Worm (Caenorhabditis elegans) whole organism, young adult: Measurements from ENCODE around the gene cdka-1.
A peak's percentile ranks its signal among the peaks of the same experiment; 100 is the strongest.

Source experiments
- B0019.2 ChIP-seq: fragments of 200-800 bp; sonication (Bioruptor generic); conservative IDR thresholded peaks from 2 replicates; pipeline ENCODE4 v1.3.6; 2022; ENCODE audit warnings: missing genetic modification reagents, missing genetic modification characterization, missing compliant biosample characterization
- B0336.3 ChIP-seq: fragments of 200-800 bp; sonication (Bioruptor generic); IDR thresholded peaks from 2 replicates; pipeline ENCODE4 v1.3.6; 2022; ENCODE audit warnings: missing genetic modification characterization, missing compliant biosample characterization
- D2030.7 ChIP-seq: fragments of 200-800 bp; sonication (Bioruptor generic); IDR thresholded peaks from 2 replicates; pipeline ENCODE4 v1.3.6; 2022; ENCODE audit warnings: missing genetic modification reagents, missing genetic modification characterization, missing compliant biosample characterization
- F23B12.7 ChIP-seq: sonication (generic microtip); optimal IDR thresholded peaks from 2 replicates; lab custom pipeline; 2017; ENCODE audit warnings: missing genetic modification characterization, mild to moderate bottlenecking, missing compliant biosample characterization, antibody characterized with exemption, moderate library complexity; ENCODE audit not compliant: insufficient read depth
- F33H1.4 ChIP-seq: fragments of 200-800 bp; sonication (Bioruptor generic); IDR thresholded peaks from 2 replicates; pipeline ENCODE4 v1.3.6; 2022; ENCODE audit warnings: missing genetic modification reagents, missing genetic modification characterization, missing compliant biosample characterization
- F39B2.1 ChIP-seq: fragments of 200-800 bp; sonication (Bioruptor generic); IDR thresholded peaks from 2 replicates; pipeline ENCODE4 v1.3.6; 2022; ENCODE audit warnings: missing genetic modification reagents, missing genetic modification characterization, missing compliant biosample characterization
- F57C9.4 ChIP-seq: sonication (generic microtip); optimal IDR thresholded peaks from 2 replicates; lab custom pipeline; 2017; ENCODE audit warnings: mild to moderate bottlenecking, missing genetic modification characterization, missing compliant biosample characterization
- K11D2.4 ChIP-seq: fragments of 200-800 bp; sonication (Bioruptor generic); IDR thresholded peaks from 2 replicates; pipeline ENCODE4 v1.3.6; 2022; ENCODE audit warnings: missing genetic modification reagents, missing genetic modification characterization, missing compliant biosample characterization
- Y53G8AR.9 ChIP-seq: fragments of 200-800 bp; sonication (Bioruptor generic); conservative IDR thresholded peaks from 2 replicates; pipeline ENCODE4 v1.3.6; 2022; ENCODE audit warnings: missing genetic modification reagents, missing genetic modification characterization, missing compliant biosample characterization
- Y67H2A.10 ChIP-seq: fragments of 200-800 bp; sonication (Bioruptor generic); conservative IDR thresholded peaks from 2 replicates; pipeline ENCODE4 v1.3.6; 2022; ENCODE audit warnings: missing genetic modification reagents, missing genetic modification characterization, missing compliant biosample characterization
- ZK185.1 ChIP-seq: sonication (generic microtip); optimal IDR thresholded peaks from 2 replicates; lab custom pipeline; 2016; ENCODE audit warnings: mild to moderate bottlenecking, missing genetic modification characterization, missing compliant biosample characterization; ENCODE audit not compliant: poor library complexity, severe bottlenecking
- akir-1 ChIP-seq: fragments of 200-800 bp; sonication (Bioruptor generic); optimal IDR thresholded peaks from 2 replicates; lab custom pipeline; 2018; ENCODE audit warnings: mild to moderate bottlenecking, missing genetic modification characterization, moderate library complexity, missing compliant biosample characterization
- athp-1 ChIP-seq: sonication (generic microtip); optimal IDR thresholded peaks from 2 replicates; lab custom pipeline; 2017; ENCODE audit warnings: mild to moderate bottlenecking, missing genetic modification characterization, missing compliant biosample characterization
- attf-3 ChIP-seq: fragments of 200-800 bp; sonication (Bioruptor generic); conservative IDR thresholded peaks from 2 replicates; pipeline ENCODE4 v1.3.6; 2022; ENCODE audit warnings: missing genetic modification reagents, missing genetic modification characterization, missing compliant biosample characterization
- cebp-1 ChIP-seq, 2 experiments: fragments of 200-800 bp in 1 of 2; sonication (Bioruptor generic) in 1 of 2; sonication (generic microtip) in 1 of 2; IDR thresholded peaks in 1 of 2; optimal IDR thresholded peaks in 1 of 2; 2 replicates each; pipeline versions ENCODE4 v1.3.6 to Lab custom; 2017 to 2022; ENCODE audit warnings: missing compliant biosample characterization in 2 of 2, missing genetic modification characterization in 2 of 2, mild to moderate bottlenecking in 1 of 2, missing genetic modification reagents in 1 of 2, moderate library complexity in 1 of 2
- cebp-2 ChIP-seq: fragments of 200-800 bp; sonication (Bioruptor generic); IDR thresholded peaks from 2 replicates; pipeline ENCODE4 v1.3.6; 2022; ENCODE audit warnings: missing genetic modification characterization, missing compliant biosample characterization
- ceh-100 ChIP-seq: fragments of 200-800 bp; sonication (Bioruptor generic); IDR thresholded peaks from 2 replicates; pipeline ENCODE4 v1.3.6; 2022; ENCODE audit warnings: missing genetic modification reagents, missing genetic modification characterization, missing compliant biosample characterization
- ceh-40 ChIP-seq: fragments of 200-800 bp; sonication (Bioruptor generic); IDR thresholded peaks from 2 replicates; pipeline ENCODE4 v1.3.6; 2022; ENCODE audit warnings: missing genetic modification characterization, missing compliant biosample characterization
- ceh-58 ChIP-seq: fragments of 200-800 bp; sonication (Bioruptor generic); IDR thresholded peaks from 2 replicates; pipeline ENCODE4 v1.3.6; 2022; ENCODE audit warnings: missing genetic modification characterization, missing compliant biosample characterization
- ceh-79 ChIP-seq: sonication (generic microtip); optimal IDR thresholded peaks from 2 replicates; lab custom pipeline; 2017; ENCODE audit warnings: mild to moderate bottlenecking, missing genetic modification characterization, missing compliant biosample characterization
- ceh-91 ChIP-seq: fragments of 200-800 bp; sonication (Bioruptor generic); IDR thresholded peaks from 2 replicates; pipeline ENCODE4 v1.3.6; 2022; ENCODE audit warnings: missing genetic modification reagents, missing genetic modification characterization, missing compliant biosample characterization
- dpff-1 ChIP-seq: sonication (generic microtip); optimal IDR thresholded peaks from 2 replicates; lab custom pipeline; 2017; ENCODE audit warnings: mild to moderate bottlenecking, missing genetic modification characterization, missing compliant biosample characterization
- dpl-1 ChIP-seq: fragments of 150-350 bp; optimal IDR thresholded peaks from 2 replicates; lab custom pipeline; 2014; ENCODE audit warnings: missing biosample characterization, missing genetic modification reagents, missing genetic modification characterization
- efl-1 ChIP-seq: fragments of 150-350 bp; optimal IDR thresholded peaks from 2 replicates; lab custom pipeline; 2014; ENCODE audit warnings: missing biosample characterization, missing genetic modification reagents, missing genetic modification characterization
- egl-18 ChIP-seq: fragments of 200-800 bp; sonication (Bioruptor generic); IDR thresholded peaks from 2 replicates; pipeline ENCODE4 v1.3.6; 2022; ENCODE audit warnings: missing genetic modification reagents, missing genetic modification characterization, missing compliant biosample characterization
- ekl-4 ChIP-seq: fragments of 200-800 bp; sonication (Bioruptor generic); IDR thresholded peaks from 2 replicates; pipeline ENCODE4 v1.3.6; 2022; ENCODE audit warnings: missing genetic modification reagents, missing genetic modification characterization, missing compliant biosample characterization
- gei-17 ChIP-seq: fragments of 200-800 bp; sonication (Bioruptor generic); optimal IDR thresholded peaks from 2 replicates; lab custom pipeline; 2018; ENCODE audit warnings: mild to moderate bottlenecking, missing genetic modification characterization, missing compliant biosample characterization
- hlh-26 ChIP-seq: fragments of 200-800 bp; sonication (Bioruptor generic); conservative IDR thresholded peaks from 2 replicates; pipeline ENCODE4 v1.3.6; 2022; ENCODE audit warnings: missing genetic modification reagents, missing genetic modification characterization, missing compliant biosample characterization
- hmg-20 ChIP-seq: fragments of 200-800 bp; sonication (Bioruptor generic); IDR thresholded peaks from 2 replicates; pipeline ENCODE4 v1.3.6; 2022; ENCODE audit warnings: missing genetic modification reagents, missing genetic modification characterization, missing compliant biosample characterization
- lin-40 ChIP-seq: sonication (generic microtip); optimal IDR thresholded peaks from 2 replicates; lab custom pipeline; 2016; ENCODE audit warnings: missing genetic modification characterization, mild to moderate bottlenecking, missing compliant biosample characterization, missing genotype, missing genetic modification reagents
- lsy-27 ChIP-seq: sonication (generic microtip); optimal IDR thresholded peaks from 2 replicates; lab custom pipeline; 2017; ENCODE audit warnings: missing genetic modification characterization, mild to moderate bottlenecking, missing compliant biosample characterization, antibody characterized with exemption, missing genotype, borderline replicate concordance; ENCODE audit not compliant: insufficient read depth
- madf-6 ChIP-seq: fragments of 200-800 bp; sonication (Bioruptor generic); IDR thresholded peaks from 2 replicates; pipeline ENCODE4 v1.3.6; 2022; ENCODE audit warnings: missing genetic modification reagents, missing genetic modification characterization, missing compliant biosample characterization
- madf-8 ChIP-seq: fragments of 200-800 bp; sonication (Bioruptor generic); conservative IDR thresholded peaks from 2 replicates; pipeline ENCODE4 v1.3.6; 2022; ENCODE audit warnings: missing genetic modification reagents, missing genetic modification characterization, missing compliant biosample characterization
- mel-28 ChIP-seq: sonication (generic microtip); optimal IDR thresholded peaks from 2 replicates; lab custom pipeline; 2016; ENCODE audit warnings: borderline replicate concordance, mild to moderate bottlenecking, missing genetic modification characterization, missing compliant biosample characterization
- nhr-120 ChIP-seq: fragments of 200-800 bp; sonication (Bioruptor generic); IDR thresholded peaks from 2 replicates; pipeline ENCODE4 v1.3.6; 2022; ENCODE audit warnings: missing genetic modification characterization, missing compliant biosample characterization
- nhr-27 ChIP-seq: fragments of 200-800 bp; sonication (Bioruptor generic); optimal IDR thresholded peaks from 2 replicates; lab custom pipeline; 2018; ENCODE audit warnings: mild to moderate bottlenecking, missing genetic modification characterization, moderate library complexity, missing compliant biosample characterization
- pha-4 ChIP-seq: fragments of 150-350 bp; sonication (generic microtip); optimal IDR thresholded peaks from 2 replicates; lab custom pipeline; 2014; ENCODE audit warnings: missing biosample characterization, missing genetic modification reagents, missing genetic modification characterization
- repo-1 ChIP-seq: sonication (generic microtip); optimal IDR thresholded peaks from 2 replicates; lab custom pipeline; 2017; ENCODE audit warnings: mild to moderate bottlenecking, missing genetic modification characterization, missing compliant biosample characterization
- snpc-1.1 ChIP-seq: sonication (generic microtip); optimal IDR thresholded peaks from 2 replicates; lab custom pipeline; 2017; ENCODE audit warnings: missing genetic modification characterization, mild to moderate bottlenecking, missing compliant biosample characterization, antibody characterized with exemption, moderate library complexity, missing genotype, missing genetic modification reagents; ENCODE audit not compliant: insufficient read depth
- snpc-1.3 ChIP-seq: sonication (generic microtip); optimal IDR thresholded peaks from 2 replicates; lab custom pipeline; 2017; ENCODE audit warnings: missing genetic modification characterization, mild to moderate bottlenecking, missing compliant biosample characterization, antibody characterized with exemption, moderate library complexity, missing genotype, missing genetic modification reagents; ENCODE audit not compliant: insufficient read depth
- snpc-3.4 ChIP-seq: sonication (generic microtip); optimal IDR thresholded peaks from 2 replicates; lab custom pipeline; 2017; ENCODE audit warnings: missing genetic modification characterization, mild to moderate bottlenecking, missing compliant biosample characterization, antibody characterized with exemption, moderate library complexity, missing genotype, missing genetic modification reagents
- sptf-2 ChIP-seq: fragments of 200-800 bp; sonication (Bioruptor generic); optimal IDR thresholded peaks from 2 replicates; lab custom pipeline; 2018; ENCODE audit warnings: mild to moderate bottlenecking, missing genetic modification characterization, missing compliant biosample characterization
- tbp1 ChIP-seq: fragments of 200-800 bp; sonication (Bioruptor generic); optimal IDR thresholded peaks from 2 replicates; lab custom pipeline; 2018; ENCODE audit warnings: mild to moderate bottlenecking, missing genetic modification characterization, missing compliant biosample characterization
- tbx-9 ChIP-seq: sonication (generic microtip); optimal IDR thresholded peaks from 2 replicates; lab custom pipeline; 2016; ENCODE audit warnings: borderline replicate concordance, missing genetic modification characterization, inconsistent platforms, missing compliant biosample characterization
- tlf-1 ChIP-seq: fragments of 200-800 bp; sonication (Bioruptor generic); optimal IDR thresholded peaks from 2 replicates; lab custom pipeline; 2018; ENCODE audit warnings: mild to moderate bottlenecking, missing genetic modification characterization, missing compliant biosample characterization
- unc-62 ChIP-seq: fragments of 150-350 bp; optimal IDR thresholded peaks from 2 replicates; lab custom pipeline; 2014; ENCODE audit warnings: missing biosample characterization, missing genetic modification reagents, missing genetic modification characterization
- xnd-1 ChIP-seq: sonication (generic microtip); optimal IDR thresholded peaks from 2 replicates; lab custom pipeline; 2016; ENCODE audit warnings: missing genotype, missing genetic modification reagents, missing genetic modification characterization, missing compliant biosample characterization
- zfh-2 ChIP-seq: fragments of 200-800 bp; sonication (Bioruptor generic); conservative IDR thresholded peaks from 2 replicates; pipeline ENCODE4 v1.3.6; 2022; ENCODE audit warnings: missing genetic modification reagents, missing genetic modification characterization, missing compliant biosample characterization
- ztf-22 ChIP-seq: fragments of 200-800 bp; sonication (Bioruptor generic); optimal IDR thresholded peaks from 2 replicates; lab custom pipeline; 2018; ENCODE audit warnings: mild to moderate bottlenecking, missing genetic modification characterization, moderate library complexity, missing compliant biosample characterization
- ztf-3 ChIP-seq: fragments of 200-800 bp; sonication (Bioruptor generic); optimal IDR thresholded peaks from 2 replicates; lab custom pipeline; 2018; ENCODE audit warnings: mild to moderate bottlenecking, missing genetic modification characterization, missing compliant biosample characterization

The cdka-1 gene

DNA sequence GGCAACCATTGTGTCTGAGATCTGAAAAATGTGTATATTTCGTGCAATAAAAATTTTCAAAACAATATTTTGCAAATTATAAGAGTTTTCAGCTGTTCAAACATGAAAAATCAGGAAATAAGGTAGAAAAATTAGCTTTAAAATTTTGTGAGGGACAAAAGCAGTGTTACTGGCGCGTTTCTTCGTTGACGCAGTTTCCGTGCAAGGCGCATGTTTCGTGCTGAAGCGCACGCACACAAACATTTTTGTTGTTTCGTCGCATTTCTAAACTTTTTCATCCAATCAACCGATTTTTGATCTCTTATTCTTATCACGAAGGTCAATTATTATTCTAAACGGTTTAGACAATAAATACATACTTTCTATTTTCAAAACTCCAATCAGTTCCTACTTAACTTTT, 34.7 kb downstream of the cdka-1 start, which contains the start of gene nifk-1 (continued):
- TF ChIP-seq lsy-27 (tag; lab: Kevin White, UChicago) (no peak), K11D2.4 (no peak), akir-1 (GFP tag; lab: Kevin White, UChicago) (no peak), cebp-2 (no peak), ceh-58 (GFP tag; lab: Robert Waterston, UW) (no peak), cebp-1 (GFP tag; IDR thresholded peaks at IDR 0.05; lab: Robert Waterston, UW) (no peak), cebp-1 (tag; optimal IDR thresholded peaks at IDR 0.05; lab: Kevin White, UChicago) (peak; percentile 58), Y67H2A.10 (GFP tag; lab: Robert Waterston, UW) (no peak), ekl-4 (GFP tag; lab: Robert Waterston, UW) (no peak), pha-4 (no peak), ztf-3 (GFP tag; lab: Kevin White, UChicago) (no peak), tlf-1 (GFP tag; lab: Kevin White, UChicago) (peak; percentile 3), B0336.3 (GFP tag; lab: Robert Waterston, UW) (0 out of 2 replicates have a peak, but pooled peaks have one; percentile 28), snpc-1.3 (tag; lab: Kevin White, UChicago) (no peak), F23B12.7 (tag; lab: Kevin White, UChicago) (peak; percentile 57), zfh-2 (no peak), unc-62 (GFP tag; lab: Kevin White, UChicago) (no peak), ceh-79 (no peak), snpc-3.4 (tag; lab: Kevin White, UChicago) (peak; percentile 23), repo-1 (no peak), snpc-1.1 (no peak), lin-40 (peak; percentile 55), ceh-40 (no peak), tbx-9 (tag; lab: Kevin White, UChicago) (no peak), dpff-1 (tag; lab: Kevin White, UChicago) (no peak), nhr-120 (no peak), F33H1.4 (GFP tag; lab: Robert Waterston, UW) (peak; percentile 44), B0019.2 (GFP tag; lab: Robert Waterston, UW) (no peak), egl-18 (no peak), dpl-1 (GFP tag; lab: Kevin White, UChicago) (peak; percentile 34), D2030.7 (GFP tag; lab: Robert Waterston, UW) (no peak), madf-6 (peak; percentile 65), athp-1 (no peak), hmg-20 (GFP tag; lab: Robert Waterston, UW) (no peak), xnd-1 (no peak), gei-17 (GFP tag; lab: Kevin White, UChicago) (no peak), F57C9.4 (tag; lab: Kevin White, UChicago) (no peak), ceh-100 (GFP tag; lab: Robert Waterston, UW) (no peak)

- no peak for TF ChIP-seq egl-18
- no peak for TF ChIP-seq Y53G8AR.9
- TF ChIP-seq madf-8 (GFP tag; lab: Robert Waterston, UW) = no peak
- no peak for TF ChIP-seq mel-28 (tag; lab: Kevin White, UChicago)
- no peak for TF ChIP-seq sptf-2 (GFP tag; lab: Kevin White, UChicago)
- TF ChIP-seq hlh-26 (GFP tag; lab: Robert Waterston, UW) = no peak
- TF ChIP-seq ztf-22 (GFP tag; lab: Kevin White, UChicago) = no peak
- TF ChIP-seq F39B2.1 (GFP tag; lab: Robert Waterston, UW) = no peak
- TF ChIP-seq efl-1 (GFP tag; lab: Kevin White, UChicago) = no peak
- TF ChIP-seq nhr-27 (tag; lab: Kevin White, UChicago) = no peak
- no peak for TF ChIP-seq ZK185.1 (tag; lab: Kevin White, UChicago)
- TF ChIP-seq ceh-91 = no peak
- no peak for TF ChIP-seq unc-62 (GFP tag; lab: Kevin White, UChicago)
- TF ChIP-seq attf-3 (GFP tag; lab: Robert Waterston, UW) = no peak
- TF ChIP-seq tbp1 = no peak
Observed at ce11 chrIII:4693695-4694094, 35.1 kb downstream of the cdka-1 start, which contains the start of gene T04A8.8. Gene T04A8.8 (plus strand): TSS chrIII:4693995.
